Worm (Caenorhabditis elegans): ENCODE measurements around the gene lec-4.
A peak's percentile ranks its signal among the peaks of the same experiment; 100 is the strongest.

lec-4 gene

ce11 chrIII:3801379-3801894 lies 28.3 kb upstream of the lec-4 start (continued):
- peak; percentile 81 for TF ChIP-seq ztf-7 (tag; optimal IDR thresholded peaks at IDR 0.05)
- peak; percentile 97 for TF ChIP-seq mep-1 (tag; optimal IDR thresholded peaks at IDR 0.05)
- peak; percentile 29 for TF ChIP-seq F10B5.3 (tag; optimal IDR thresholded peaks at IDR 0.05)
- peak; percentile 23; the same call in 1 of the 2 replicates for TF ChIP-seq ZK337.2 (GFP tag; IDR thresholded peaks at IDR 0.05)

DNA sequence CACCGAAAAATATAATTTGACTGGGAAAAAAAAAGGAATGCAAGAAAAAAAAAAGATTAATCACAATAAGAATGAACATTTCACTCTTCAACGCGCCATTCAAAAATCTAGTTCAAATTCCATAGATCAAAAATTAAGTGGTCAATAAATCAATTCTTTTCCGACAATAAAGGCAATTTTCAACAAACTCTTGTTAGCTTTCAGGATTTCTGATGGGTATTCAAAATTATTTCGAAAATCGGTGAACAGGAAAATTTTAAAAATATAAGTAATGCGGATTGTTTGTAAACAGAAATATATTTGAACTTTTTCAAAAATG lies 27.8 kb upstream of the lec-4 start:
- TF ChIP-seq daf-16 (GFP tag; optimal IDR thresholded peaks at IDR 0.05) = no peak
- TF ChIP-seq daf-16 (tag; optimal IDR thresholded peaks at IDR 0.05) = no peak
- TF ChIP-seq F37D6.2 (tag; optimal IDR thresholded peaks at IDR 0.05) = no peak

DNA sequence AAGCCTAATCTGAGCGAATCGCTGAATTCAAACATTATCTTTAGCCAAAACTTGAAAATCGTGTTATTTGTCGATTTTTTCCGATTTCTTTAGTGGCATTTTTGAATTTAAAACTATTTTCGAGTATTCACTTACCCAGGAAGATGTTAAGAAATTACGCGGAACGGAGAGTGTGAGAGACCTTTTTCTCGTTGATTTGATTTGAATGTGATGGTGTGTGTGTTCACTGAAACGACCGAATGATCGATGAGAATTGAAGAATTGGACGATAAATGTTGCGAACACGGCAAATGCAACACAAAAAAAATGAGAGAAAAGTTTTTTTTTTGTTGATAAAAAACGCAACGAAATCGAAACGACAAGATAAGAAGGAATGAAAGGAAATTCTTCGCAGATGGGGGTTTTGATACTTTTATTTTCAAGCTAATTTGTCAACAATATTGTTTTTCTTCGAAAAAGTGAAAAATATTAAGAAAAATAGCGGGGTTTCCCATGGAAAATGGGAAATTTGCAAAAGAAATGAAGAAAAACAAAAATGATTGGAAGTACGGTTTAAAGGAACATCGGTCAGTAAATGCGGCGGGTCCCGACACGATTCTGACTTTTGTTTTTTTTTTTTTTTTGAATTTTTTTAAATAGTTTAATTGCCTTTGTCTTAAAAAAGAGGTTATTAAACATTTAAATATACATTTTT lies 27.3 kb upstream of the lec-4 start, which contains the start of gene mtm-3:
Gene mtm-3 (minus strand): TSS at position 228 of the 694 bp plus-strand sequence.
- TF ChIP-seq dve-1 (tag; optimal IDR thresholded peaks at IDR 0.05; ENCODE audit: insufficient read depth) (peak; percentile 36), Y5F2A.4 (GFP tag; optimal IDR thresholded peaks at IDR 0.05) (no peak), nhr-6 (tag; optimal IDR thresholded peaks at IDR 0.05) (no peak), ceh-82 (tag; optimal IDR thresholded peaks at IDR 0.05) (no peak), mxl-3 (GFP tag; optimal IDR thresholded peaks at IDR 0.05) (peak; percentile 33), daf-16 (GFP tag; optimal IDR thresholded peaks at IDR 0.05) (no peak), daf-16 (tag; optimal IDR thresholded peaks at IDR 0.05) (peak; percentile 68), pqm-1 (tag; optimal IDR thresholded peaks at IDR 0.05) (peak; percentile 26), lin-15B (tag; optimal IDR thresholded peaks at IDR 0.05) (no peak), unc-62 (GFP tag; optimal IDR thresholded peaks at IDR 0.05 in 1 of 2) (peak in 1 of 2 experiments; percentile 90), unc-62 (tag; optimal IDR thresholded peaks at IDR 0.05) (no peak), spr-3 (GFP tag; optimal IDR thresholded peaks at IDR 0.05) (no peak), nhr-102 (tag; optimal IDR thresholded peaks at IDR 0.05) (no peak), skn-1 (tag; optimal IDR thresholded peaks at IDR 0.05) (no peak), hlh-11 (tag; optimal IDR thresholded peaks at IDR 0.05) (peak; percentile 23), dpl-1 (GFP tag; optimal IDR thresholded peaks at IDR 0.05) (no peak), mdl-1 (tag; optimal IDR thresholded peaks at IDR 0.05) (no peak), attf-4 (tag; optimal IDR thresholded peaks at IDR 0.05) (no peak), Y105C5A.15 (GFP tag; IDR thresholded peaks at IDR 0.05) (no peak), T26A8.4 (GFP tag; IDR thresholded peaks at IDR 0.05) (no peak), aha-1 (tag) (peak; percentile 83), nhr-28 (tag; optimal IDR thresholded peaks at IDR 0.05) (peak; percentile 27)

ce11 chrIII:3799213-3799612 lies 26.1 kb upstream of the lec-4 start:
- TF ChIP-seq tra-1 (GFP tag; IDR thresholded peaks at IDR 0.05) (no peak), mdl-1 (tag; optimal IDR thresholded peaks at IDR 0.05) (peak in 1 of 2 experiments; percentile 69), ceh-44 (GFP tag; IDR thresholded peaks at IDR 0.05) (no peak), skn-1 (tag; optimal IDR thresholded peaks at IDR 0.05) (no peak), nhr-28 (tag; optimal IDR thresholded peaks at IDR 0.05) (peak; percentile 51), dmd-8 (GFP tag; IDR thresholded peaks at IDR 0.05) (no peak), mep-1 (tag; optimal IDR thresholded peaks at IDR 0.05) (peak; percentile 58), lin-39 (tag; optimal IDR thresholded peaks at IDR 0.05) (no peak), Y5F2A.4 (GFP tag; optimal IDR thresholded peaks at IDR 0.05) (no peak), egl-43 (GFP tag; IDR thresholded peaks at IDR 0.05) (no peak), T26A8.4 (GFP tag; IDR thresholded peaks at IDR 0.05) (no peak), daf-16 (GFP tag; optimal IDR thresholded peaks at IDR 0.05) (no peak), daf-16 (tag; optimal IDR thresholded peaks at IDR 0.05) (peak; percentile 67), lin-13 (GFP tag; optimal IDR thresholded peaks at IDR 0.05) (no peak), tag-97 (GFP tag; IDR thresholded peaks at IDR 0.05) (no peak), dmd-9 (GFP tag; IDR thresholded peaks at IDR 0.05) (no peak), unc-39 (tag; optimal IDR thresholded peaks at IDR 0.05) (no peak), arid-1 (GFP tag; conservative IDR thresholded peaks at IDR 0.05) (no peak), hmg-1.1 (GFP tag; IDR thresholded peaks at IDR 0.05) (peak; percentile 36), lim-7 (GFP tag; IDR thresholded peaks at IDR 0.05) (no peak), fkh-10 (GFP tag; optimal IDR thresholded peaks at IDR 0.05) (no peak), zag-1 (tag; optimal IDR thresholded peaks at IDR 0.05) (no peak), F26F4.8 (GFP tag; conservative IDR thresholded peaks at IDR 0.05) (no peak), Y75B8A.6 (GFP tag; IDR thresholded peaks at IDR 0.05) (no peak), R02D3.7 (tag; optimal IDR thresholded peaks at IDR 0.05) (no peak), egl-27 (tag; optimal IDR thresholded peaks at IDR 0.05) (no peak), nhr-76 (tag; optimal IDR thresholded peaks at IDR 0.05) (no peak), nhr-48 (tag; optimal IDR thresholded peaks at IDR 0.05) (no peak)

Data from whole organism, L4 larva.